Worm (Caenorhabditis elegans) whole organism, L4 larva: ENCODE measurements around the gene fbxa-184.

Source experiments
- ZK546.5 ChIP-seq, 2 experiments: sonication (generic microtip); optimal IDR thresholded peaks; 2 replicates each; lab custom pipeline; 2017; ENCODE audit warnings: missing biosample characterization in 2 of 2, missing genetic modification characterization in 2 of 2
- daf-12 ChIP-seq: fragments of 150-350 bp; optimal IDR thresholded peaks from 2 replicates; lab custom pipeline; 2014; ENCODE audit warnings: missing biosample characterization, missing genetic modification reagents, missing genetic modification characterization
- dpl-1 ChIP-seq: fragments of 150-350 bp; optimal IDR thresholded peaks from 2 replicates; lab custom pipeline; 2014; ENCODE audit warnings: missing biosample characterization, missing genetic modification reagents, missing genetic modification characterization
- egl-43 ChIP-seq: fragments of 200-800 bp; sonication (Bioruptor generic); IDR thresholded peaks from 2 replicates; pipeline ENCODE4 v1.3.6; 2022; ENCODE audit warnings: missing genetic modification reagents, missing genetic modification characterization, missing compliant biosample characterization
- fos-1 ChIP-seq: fragments of 150-350 bp; optimal IDR thresholded peaks from 2 replicates; lab custom pipeline; 2014; ENCODE audit warnings: missing biosample characterization, missing genetic modification characterization
- hlh-30 ChIP-seq: sonication (generic microtip); optimal IDR thresholded peaks from 2 replicates; lab custom pipeline; 2017; ENCODE audit warnings: antibody characterized with exemption, mild to moderate bottlenecking, missing genetic modification characterization, missing compliant biosample characterization; ENCODE audit not compliant: insufficient read depth
- mdl-1 ChIP-seq, 2 experiments: fragments of 150-350 bp in 1 of 2; sonication (generic microtip) in 1 of 2; optimal IDR thresholded peaks; 2 replicates each; lab custom pipeline; 2014 to 2017; ENCODE audit warnings: missing biosample characterization in 2 of 2, missing genetic modification characterization in 2 of 2
- nhr-28 ChIP-seq: fragments of 150-350 bp; optimal IDR thresholded peaks from 2 replicates; lab custom pipeline; 2014; ENCODE audit warnings: missing biosample characterization, missing genetic modification characterization
- nhr-77 ChIP-seq: fragments of 150-350 bp; optimal IDR thresholded peaks from 2 replicates; lab custom pipeline; 2014; ENCODE audit warnings: missing biosample characterization, missing genetic modification characterization
- snpc-4 ChIP-seq: fragments of 150-350 bp; optimal IDR thresholded peaks from 2 replicates; lab custom pipeline; 2014; ENCODE audit warnings: missing biosample characterization, missing genetic modification characterization
- unc-130 ChIP-seq: sonication (generic microtip); optimal IDR thresholded peaks from 2 replicates; lab custom pipeline; 2016; ENCODE audit warnings: missing genetic modification reagents, missing genetic modification characterization, missing compliant biosample characterization
- unc-62 ChIP-seq, 3 experiments: fragments of 150-350 bp in 1 of 3; sonication (generic microtip); optimal IDR thresholded peaks in 2 of 3; peaks in 1 of 3; 1 replicate in 1 of 3; 2 replicates in 2 of 3; lab custom pipeline; 2014 to 2017; ENCODE audit warnings: missing biosample characterization in 3 of 3, missing genetic modification characterization in 3 of 3, missing genetic modification reagents in 3 of 3, missing genotype in 1 of 3
- zag-1 ChIP-seq: fragments of 150-350 bp; optimal IDR thresholded peaks from 2 replicates; lab custom pipeline; 2014; ENCODE audit warnings: missing biosample characterization, missing genetic modification characterization

DNA sequence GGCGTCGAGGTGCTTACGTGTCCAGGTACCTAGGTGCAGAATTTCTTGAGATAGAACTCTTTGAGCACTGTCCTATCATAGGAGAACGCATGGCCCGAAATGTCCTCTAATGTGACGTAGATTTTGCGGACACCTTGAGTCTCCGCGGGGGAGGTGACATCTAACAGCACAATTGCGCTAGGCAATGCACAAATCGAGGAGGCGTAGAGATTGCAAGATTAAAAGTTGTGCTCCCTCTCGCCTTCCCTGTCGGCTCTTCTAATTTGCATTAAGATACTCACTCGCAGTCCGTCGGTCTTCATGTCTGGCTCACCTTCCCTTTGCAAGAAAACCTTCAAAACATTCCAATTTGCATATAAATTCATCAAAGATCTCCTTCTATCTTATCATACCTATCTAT, 49.5 kb downstream of the fbxa-184 start, which contains the start of gene F36H5.18:
- TF ChIP-seq mdl-1 (tag; optimal IDR thresholded peaks at IDR 0.05; lab: Kevin White, UChicago): no peak
- TF ChIP-seq fos-1: no peak
- TF ChIP-seq nhr-28 (tag; lab: Kevin White, UChicago): no peak
- no peak for TF ChIP-seq unc-62 (GFP tag; optimal IDR thresholded peaks at IDR 0.05 in 1 of 2; lab: Kevin White, UChicago)
- TF ChIP-seq unc-62 (tag; optimal IDR thresholded peaks at IDR 0.05; lab: Kevin White, UChicago): no peak
- TF ChIP-seq snpc-4 (tag; lab: Kevin White, UChicago): no peak
- TF ChIP-seq egl-43 (GFP tag; lab: Robert Waterston, UW): no peak
- TF ChIP-seq zag-1 (tag; lab: Kevin White, UChicago): no peak
- no peak for TF ChIP-seq unc-130 (GFP tag; lab: Kevin White, UChicago)
- no peak for TF ChIP-seq daf-12 (tag; lab: Kevin White, UChicago)
- no peak for TF ChIP-seq hlh-30 (tag; lab: Kevin White, UChicago)
- no peak for TF ChIP-seq nhr-77
- TF ChIP-seq dpl-1: no peak
- no peak for TF ChIP-seq ZK546.5 (tag; optimal IDR thresholded peaks at IDR 0.05; lab: Kevin White, UChicago)
